Worm (Caenorhabditis elegans): ENCODE data around the gene R02D3.8.

- TF ChIP-seq efl-1 (GFP tag; optimal IDR thresholded peaks at IDR 0.05) (no peak), nfya-2 (GFP tag; IDR thresholded peaks at IDR 0.05) (no peak), Y56A3A.18 (GFP tag; IDR thresholded peaks at IDR 0.05) (no peak), egl-18 (GFP tag; IDR thresholded peaks at IDR 0.05) (no peak), sdz-38 (tag; optimal IDR thresholded peaks at IDR 0.05) (no peak), T07F8.4 (tag; optimal IDR thresholded peaks at IDR 0.05) (no peak), unc-130 (GFP tag; optimal IDR thresholded peaks at IDR 0.05) (no peak), pha-4 (tag; optimal IDR thresholded peaks at IDR 0.05) (no peak), attf-5 (GFP tag; optimal IDR thresholded peaks at IDR 0.05) (no peak), ets-4 (GFP tag; optimal IDR thresholded peaks at IDR 0.05) (no peak), bed-1 (GFP tag; IDR thresholded peaks at IDR 0.05) (no peak), dpl-1 (GFP tag; optimal IDR thresholded peaks at IDR 0.05) (no peak)
These were observed 36.3 kb upstream of the R02D3.8 start for ce11 chrIV:293163-293755.
